Fruit fly (Drosophila melanogaster): ENCODE data around the gene U2af38.

dm6 chr2L:300877-301706 lies 6.6 kb upstream of the U2af38 start:
- TF ChIP-seq psq (optimal IDR thresholded peaks at IDR 0.05) (no peak), CG8478 (optimal IDR thresholded peaks at IDR 0.05) (no peak), usp (GFP tag; optimal IDR thresholded peaks at IDR 0.05) (no peak), pan (optimal IDR thresholded peaks at IDR 0.05) (no peak)
